Worm (Caenorhabditis elegans): Measurements from ENCODE around the gene ahsa-1.

Gene ahsa-1

DNA sequence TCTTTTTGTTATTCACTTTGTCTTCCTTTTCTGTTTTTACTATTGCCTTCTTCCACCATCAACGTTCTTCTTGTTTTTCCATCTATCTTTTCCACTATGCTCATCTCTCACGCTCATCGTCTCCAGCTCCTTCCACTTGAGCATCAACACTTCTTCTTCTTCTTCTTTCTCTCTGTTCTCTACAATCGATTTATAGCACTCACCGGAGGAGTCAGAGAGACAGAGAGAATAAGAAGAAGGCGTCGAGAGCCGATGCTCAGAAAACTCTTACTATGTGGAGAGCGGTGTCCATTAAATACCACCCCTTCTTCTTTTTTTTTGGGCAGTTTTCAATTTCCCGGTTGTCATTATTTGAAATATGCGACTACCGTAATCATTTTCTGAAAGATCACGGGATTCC lies 10.3 kb downstream of the ahsa-1 start:
- TF ChIP-seq egl-27 (tag; optimal IDR thresholded peaks at IDR 0.05) (no peak), unc-55 (GFP tag; optimal IDR thresholded peaks at IDR 0.05) (peak; percentile 82), C34F6.9 (tag; optimal IDR thresholded peaks at IDR 0.05) (peak; percentile 62), crh-2 (tag; optimal IDR thresholded peaks at IDR 0.05) (peak; percentile 32), zag-1 (tag; optimal IDR thresholded peaks at IDR 0.05) (peak; percentile 45), gmeb-1 (tag; optimal IDR thresholded peaks at IDR 0.05) (no peak), lsy-2 (tag; optimal IDR thresholded peaks at IDR 0.05) (peak in 1 of 2 experiments; percentile 35), mab-5 (tag; optimal IDR thresholded peaks at IDR 0.05) (peak; percentile 11), unc-62 (GFP tag; optimal IDR thresholded peaks at IDR 0.05) (no peak), sma-9 (GFP tag; optimal IDR thresholded peaks at IDR 0.05) (peak; percentile 39), sma-9 (tag; optimal IDR thresholded peaks at IDR 0.05) (no peak), ztf-1 (GFP tag; conservative IDR thresholded peaks at IDR 0.05) (no peak), elt-3 (tag; optimal IDR thresholded peaks at IDR 0.05) (no peak), nhr-129 (tag; optimal IDR thresholded peaks at IDR 0.05) (peak; percentile 52)

DNA sequence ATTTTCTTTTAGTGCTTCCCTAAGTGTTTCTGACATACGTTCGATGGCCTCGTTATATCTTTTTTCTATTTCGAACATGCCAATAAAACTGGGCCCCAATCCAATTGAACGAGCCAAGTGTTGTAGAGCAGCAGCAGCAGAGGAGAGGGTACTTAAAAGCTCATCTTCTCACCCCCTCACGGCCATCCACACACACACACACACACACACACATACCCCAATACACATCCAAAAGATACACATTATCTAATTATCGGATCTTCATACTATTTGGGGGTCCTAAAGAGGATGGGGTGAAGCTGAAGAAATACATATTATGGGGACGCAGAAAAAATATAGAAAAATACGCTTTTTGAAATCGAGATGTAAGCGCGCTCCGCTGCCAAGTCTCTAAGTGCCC lies 12.4 kb downstream of the ahsa-1 start:
- TF ChIP-seq mdl-1 (tag; optimal IDR thresholded peaks at IDR 0.05) = no peak
- TF ChIP-seq unc-62 (GFP tag; optimal IDR thresholded peaks at IDR 0.05) = no peak
- no peak for TF ChIP-seq Y55F3AM.14 (GFP tag; optimal IDR thresholded peaks at IDR 0.05)
- TF ChIP-seq ama-1 (optimal IDR thresholded peaks at IDR 0.05) = no peak
- TF ChIP-seq unc-39 (tag; optimal IDR thresholded peaks at IDR 0.05) = no peak
- no peak for TF ChIP-seq nhr-237 (tag; optimal IDR thresholded peaks at IDR 0.05)
- TF ChIP-seq lin-11 (tag; optimal IDR thresholded peaks at IDR 0.05) = no peak
- TF ChIP-seq sem-4 (tag; optimal IDR thresholded peaks at IDR 0.05) = no peak

DNA sequence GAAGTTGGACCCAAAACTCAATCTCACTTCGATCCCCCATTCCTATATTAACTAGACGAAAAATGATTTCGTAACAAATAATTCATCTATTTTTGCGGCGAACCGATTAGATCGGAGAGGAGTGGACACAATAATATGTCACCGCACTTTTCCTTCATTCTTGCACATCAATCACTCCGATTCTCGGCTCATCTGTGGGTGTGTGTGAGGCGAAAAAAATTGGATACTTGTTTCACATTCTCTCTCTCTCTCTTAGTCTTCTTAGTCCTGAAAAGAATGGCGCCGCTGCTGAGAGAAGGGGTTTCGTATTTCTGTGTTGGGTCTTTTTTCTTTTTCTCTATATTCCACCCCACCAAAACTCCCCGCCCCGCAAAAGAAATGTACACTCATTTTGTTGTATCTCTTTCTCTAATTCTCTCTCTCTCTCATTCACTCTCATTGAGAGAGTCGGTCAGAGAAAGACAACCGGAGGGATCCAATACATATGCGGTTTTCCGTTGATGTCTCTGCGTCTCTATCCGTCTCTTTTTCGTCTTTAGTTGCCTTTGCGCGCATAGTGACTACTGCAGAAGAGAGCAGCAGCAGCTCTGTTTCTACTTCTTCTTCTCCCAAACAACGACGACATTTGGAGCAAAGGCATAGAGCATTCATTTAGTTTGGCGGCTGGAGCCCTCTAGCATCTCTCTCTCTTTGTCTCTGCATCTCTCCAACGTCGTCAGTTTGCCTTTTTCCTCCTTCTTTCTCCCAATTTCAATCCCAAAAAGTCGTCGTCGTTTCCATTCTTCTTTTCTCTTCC lies 14.0 kb downstream of the ahsa-1 start, which contains the start of gene unc-76:
TSS of gene unc-76 (plus strand) at position 746 of the 796 bp plus-strand sequence.
- TF ChIP-seq unc-55 (GFP tag; optimal IDR thresholded peaks at IDR 0.05) = peak; percentile 58
- TF ChIP-seq nhr-11 (tag; optimal IDR thresholded peaks at IDR 0.05) = no peak
- TF ChIP-seq R02D3.7 (tag; optimal IDR thresholded peaks at IDR 0.05) = peak; percentile 13
- peak; percentile 6 for TF ChIP-seq unc-62 (GFP tag; optimal IDR thresholded peaks at IDR 0.05)
- peak in 1 of 2 experiments; percentile 73 for TF ChIP-seq mdl-1 (tag; optimal IDR thresholded peaks at IDR 0.05)
- no peak for TF ChIP-seq nhr-237 (tag; optimal IDR thresholded peaks at IDR 0.05)
- TF ChIP-seq nhr-6 (tag; optimal IDR thresholded peaks at IDR 0.05) = no peak
- TF ChIP-seq mbf-1 (tag; optimal IDR thresholded peaks at IDR 0.05) = no peak
- peak; percentile 94 for TF ChIP-seq F13H6.1 (tag; optimal IDR thresholded peaks at IDR 0.05)
- TF ChIP-seq lsy-2 (tag; optimal IDR thresholded peaks at IDR 0.05) = peak; percentile 50 to 87
- no peak for TF ChIP-seq ama-1 (optimal IDR thresholded peaks at IDR 0.05)
- no peak for TF ChIP-seq elt-1 (tag; optimal IDR thresholded peaks at IDR 0.05)
- no peak for TF ChIP-seq elt-3 (tag; optimal IDR thresholded peaks at IDR 0.05)
- TF ChIP-seq unc-39 (tag; optimal IDR thresholded peaks at IDR 0.05) = peak; percentile 28
- TF ChIP-seq gmeb-1 (tag; optimal IDR thresholded peaks at IDR 0.05) = no peak
- peak; percentile 42 for TF ChIP-seq nhr-25 (tag; optimal IDR thresholded peaks at IDR 0.05)
- no peak for TF ChIP-seq ztf-11 (tag; optimal IDR thresholded peaks at IDR 0.05)
- no peak for TF ChIP-seq ceh-16 (tag; optimal IDR thresholded peaks at IDR 0.05)
- TF ChIP-seq Y55F3AM.14 (GFP tag; optimal IDR thresholded peaks at IDR 0.05) = peak; percentile 77
- TF ChIP-seq nhr-12 (tag; optimal IDR thresholded peaks at IDR 0.05) = no peak
- TF ChIP-seq nhr-23 (tag; optimal IDR thresholded peaks at IDR 0.05) = no peak
- peak; percentile 92 for TF ChIP-seq nhr-129 (tag; optimal IDR thresholded peaks at IDR 0.05)
- TF ChIP-seq nhr-10 (tag; optimal IDR thresholded peaks at IDR 0.05) = no peak
- TF ChIP-seq peb-1 (tag; optimal IDR thresholded peaks at IDR 0.05) = no peak
- TF ChIP-seq dmd-4 (tag; optimal IDR thresholded peaks at IDR 0.05) = no peak
- peak; percentile 68 for TF ChIP-seq fos-1 (tag; optimal IDR thresholded peaks at IDR 0.05)
- peak; percentile 45 for TF ChIP-seq nhr-21 (tag; optimal IDR thresholded peaks at IDR 0.05)
- peak; percentile 83 for TF ChIP-seq egl-27 (tag; optimal IDR thresholded peaks at IDR 0.05)
- no peak for TF ChIP-seq ceh-82 (tag; optimal IDR thresholded peaks at IDR 0.05)
- TF ChIP-seq lin-39 (tag; optimal IDR thresholded peaks at IDR 0.05) = peak; percentile 47
- TF ChIP-seq skn-1 (tag; optimal IDR thresholded peaks at IDR 0.05) = no peak
- peak; percentile 96 for TF ChIP-seq C34F6.9 (tag; optimal IDR thresholded peaks at IDR 0.05)
- no peak for TF ChIP-seq lin-11 (tag; optimal IDR thresholded peaks at IDR 0.05)
- peak; percentile 79 for TF ChIP-seq zag-1 (tag; optimal IDR thresholded peaks at IDR 0.05)
- peak; percentile 40 for TF ChIP-seq ztf-4 (tag; optimal IDR thresholded peaks at IDR 0.05)
- TF ChIP-seq lin-13 (GFP tag; optimal IDR thresholded peaks at IDR 0.05) = peak; percentile 75
- peak; percentile 84 for TF ChIP-seq sma-9 (GFP tag; optimal IDR thresholded peaks at IDR 0.05)
- TF ChIP-seq sma-9 (tag; optimal IDR thresholded peaks at IDR 0.05) = no peak
- peak; percentile 25 for TF ChIP-seq sem-4 (tag; optimal IDR thresholded peaks at IDR 0.05)
- TF ChIP-seq mab-5 (tag; optimal IDR thresholded peaks at IDR 0.05) = peak; percentile 86
- TF ChIP-seq sma-3 (GFP tag; optimal IDR thresholded peaks at IDR 0.05) = peak; percentile 33
- TF ChIP-seq blmp-1 (tag; optimal IDR thresholded peaks at IDR 0.05; ENCODE audit: insufficient read depth) = no peak
- peak; percentile 88 for TF ChIP-seq crh-2 (tag; optimal IDR thresholded peaks at IDR 0.05)
